Worm (Caenorhabditis elegans) whole organism, mixed stage, embryonic: Measurements from ENCODE around the gene ceh-18.

ENCODE experiments used
- nhr-237 ChIP-seq: fragments of 150-350 bp; optimal IDR thresholded peaks from 2 replicates; lab custom pipeline; 2014; ENCODE audit warnings: missing biosample characterization, missing genetic modification characterization
- unc-39 ChIP-seq: fragments of 150-350 bp; optimal IDR thresholded peaks from 2 replicates; lab custom pipeline; 2014; ENCODE audit warnings: missing biosample characterization, missing genetic modification characterization
- unc-62 ChIP-seq: fragments of 150-350 bp; optimal IDR thresholded peaks from 2 replicates; lab custom pipeline; 2014; ENCODE audit warnings: missing biosample characterization, missing genetic modification reagents, missing genetic modification characterization

ce11 chrX:3822061-3822460 is 35.5 kb downstream of the ceh-18 start:
- TF ChIP-seq unc-39 (no peak), nhr-237 (tag; lab: Kevin White, UChicago) (no peak), unc-62 (no peak)
